Fruit fly (Drosophila melanogaster): ENCODE results near the gene CG8745.

DNA sequence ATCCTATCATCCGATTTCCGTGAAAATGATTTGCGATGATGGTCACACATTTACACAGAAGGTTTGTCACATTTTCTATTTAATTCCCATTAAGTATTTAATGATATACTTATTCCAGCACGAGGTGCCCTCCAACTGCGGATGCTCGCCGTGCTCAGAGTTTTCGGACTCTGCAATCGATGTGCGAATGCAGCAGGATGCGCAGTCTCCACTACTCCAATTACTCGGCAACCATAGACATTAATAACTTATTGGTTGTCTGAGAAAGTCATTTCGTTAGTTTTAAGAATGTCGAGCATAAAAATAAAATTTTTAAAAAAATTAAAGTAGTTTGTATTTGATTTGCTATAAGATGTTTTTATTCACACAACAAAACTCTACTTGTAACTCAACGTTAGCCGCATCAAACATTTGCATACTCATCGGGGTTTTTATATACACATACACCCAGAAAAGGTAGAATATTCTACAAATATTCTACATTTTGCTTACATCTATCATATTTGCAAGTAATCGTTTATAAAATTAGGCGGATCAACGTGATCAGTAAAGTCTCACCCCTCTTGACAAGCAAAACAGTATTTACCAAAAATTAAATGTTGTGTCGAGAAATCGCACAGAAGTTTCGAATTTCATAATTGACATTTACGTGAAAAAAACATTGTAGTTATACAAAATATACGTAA, 6.9 kb downstream of the CG8745 start:
- TF ChIP-seq CG8478 (optimal IDR thresholded peaks at IDR 0.05), result no peak
- TF ChIP-seq CTCF (optimal IDR thresholded peaks at IDR 0.05), result peak; percentile 35 to 68

All from S2 (cell line).